Fruit fly (Drosophila melanogaster) whole organism, embryonic: ENCODE data around the gene Lerp.

ENCODE experiments used
- BtbVII ChIP-seq: fragments of 200-800 bp; sonication (Bioruptor generic); optimal IDR thresholded peaks from 3 replicates; lab custom pipeline; 2017; ENCODE audit warnings: missing biosample characterization, mild to moderate bottlenecking, missing genetic modification characterization
- CG11456 ChIP-seq: fragments of 200-800 bp; sonication (Bioruptor generic); IDR thresholded peaks from 3 replicates; pipeline ENCODE4 v1.3.6; 2022; ENCODE audit warnings: missing biosample characterization, missing genetic modification characterization
- CG11695 ChIP-seq: fragments of 200-800 bp; sonication (Bioruptor generic); IDR thresholded peaks from 3 replicates; pipeline ENCODE4 v1.3.6; 2022; ENCODE audit warnings: missing biosample characterization, missing genetic modification characterization
- CG13624 ChIP-seq: fragments of 200-800 bp; sonication (Bioruptor generic); optimal IDR thresholded peaks from 2 replicates; lab custom pipeline; 2016; ENCODE audit warnings: missing biosample characterization, missing genetic modification characterization
- CG13894 ChIP-seq: fragments of 200-800 bp; sonication (Bioruptor generic); optimal IDR thresholded peaks from 3 replicates; lab custom pipeline; 2018; ENCODE audit warnings: missing biosample characterization, mild to moderate bottlenecking, missing genetic modification characterization, moderate library complexity
- CG14710 ChIP-seq: fragments of 200-800 bp; sonication (Bioruptor generic); optimal IDR thresholded peaks from 3 replicates; lab custom pipeline; 2019; ENCODE audit warnings: missing biosample characterization, mild to moderate bottlenecking, missing genetic modification characterization, moderate library complexity
- CG16779 ChIP-seq: fragments of 200-800 bp; sonication (Bioruptor generic); IDR thresholded peaks from 2 replicates; pipeline ENCODE4 v1.3.6; 2022; ENCODE audit warnings: missing biosample characterization, missing genetic modification characterization
- CG16813 ChIP-seq: fragments of 200-800 bp; sonication (Bioruptor generic); IDR thresholded peaks from 3 replicates; pipeline ENCODE4 v1.3.6; 2022; ENCODE audit warnings: missing biosample characterization, missing genetic modification characterization; ENCODE audit not compliant: partially characterized antibody
- CG16815 ChIP-seq: fragments of 200-800 bp; sonication (Bioruptor generic); optimal IDR thresholded peaks from 3 replicates; lab custom pipeline; 2017; ENCODE audit warnings: missing biosample characterization, mild to moderate bottlenecking, missing genetic modification characterization
- CG17912 ChIP-seq: fragments of 200-800 bp; sonication (Bioruptor generic); optimal IDR thresholded peaks from 2 replicates; lab custom pipeline; 2018; ENCODE audit warnings: missing biosample characterization, mild to moderate bottlenecking, missing genetic modification characterization
- CG2129 ChIP-seq: fragments of 200-800 bp; sonication (Bioruptor generic); IDR thresholded peaks from 2 replicates; pipeline ENCODE4 v1.3.6; 2022; ENCODE audit warnings: missing biosample characterization, missing genetic modification characterization; ENCODE audit not compliant: partially characterized antibody
- CG4282 ChIP-seq: fragments of 200-800 bp; sonication (Bioruptor generic); optimal IDR thresholded peaks from 2 replicates; lab custom pipeline; 2016; ENCODE audit warnings: missing biosample characterization, missing genetic modification characterization
- CG4360 ChIP-seq: fragments of 200-800 bp; sonication (Bioruptor generic); IDR thresholded peaks from 2 replicates; pipeline ENCODE4 v1.3.6; 2022; ENCODE audit warnings: missing biosample characterization, missing genetic modification characterization
- CG4404 ChIP-seq: fragments of 200-800 bp; sonication (Bioruptor generic); IDR thresholded peaks from 2 replicates; pipeline ENCODE4 v1.3.6; 2022; ENCODE audit warnings: missing biosample characterization, missing genetic modification characterization
- CG4730 ChIP-seq: fragments of 200-800 bp; sonication (Bioruptor generic); IDR thresholded peaks from 2 replicates; pipeline ENCODE4 v1.3.6; 2022; ENCODE audit warnings: missing biosample characterization, missing genetic modification characterization
- CG6272 ChIP-seq: fragments of 200-800 bp; sonication (Bioruptor generic); IDR thresholded peaks from 2 replicates; pipeline ENCODE4 v1.3.6; 2022; ENCODE audit warnings: missing biosample characterization, missing genetic modification characterization
- CG6854 ChIP-seq: fragments of 200-800 bp; sonication (Bioruptor generic); optimal IDR thresholded peaks from 3 replicates; lab custom pipeline; 2017; ENCODE audit warnings: missing biosample characterization, mild to moderate bottlenecking, missing genetic modification characterization
- CG7963 ChIP-seq: fragments of 200-800 bp; sonication (Bioruptor generic); IDR thresholded peaks from 3 replicates; pipeline ENCODE4 v1.3.6; 2022; ENCODE audit warnings: missing biosample characterization, missing genetic modification characterization; ENCODE audit not compliant: partially characterized antibody
- CG8290 ChIP-seq, 3 experiments: fragments of 200-800 bp; sonication (Bioruptor generic); optimal IDR thresholded peaks; 2 replicates each; lab custom pipeline; 2016 to 2019; ENCODE audit warnings: missing biosample characterization in 3 of 3, missing genetic modification characterization in 3 of 3, mild to moderate bottlenecking in 2 of 3, moderate library complexity in 1 of 3
- CG8944 ChIP-seq: fragments of 200-800 bp; sonication (Bioruptor generic); optimal IDR thresholded peaks from 3 replicates; lab custom pipeline; 2016; ENCODE audit warnings: missing biosample characterization, missing genetic modification characterization
- CG9437 ChIP-seq: fragments of 200-800 bp; sonication (Bioruptor generic); optimal IDR thresholded peaks from 2 replicates; lab custom pipeline; 2018; ENCODE audit warnings: missing biosample characterization, mild to moderate bottlenecking, missing genetic modification characterization
- CTCF ChIP-seq: fragments of 200-800 bp; sonication (Bioruptor generic); optimal IDR thresholded peaks from 2 replicates; lab custom pipeline; 2017; ENCODE audit warnings: missing biosample characterization, mild to moderate bottlenecking, missing genetic modification characterization, moderate library complexity
- Dbx ChIP-seq: fragments of 200-800 bp; sonication (Bioruptor generic); IDR thresholded peaks from 3 replicates; pipeline ENCODE4 v1.3.6; 2022; ENCODE audit warnings: missing biosample characterization, missing genetic modification characterization
- Dip3 ChIP-seq: fragments of 200-800 bp; sonication (Bioruptor generic); optimal IDR thresholded peaks from 3 replicates; lab custom pipeline; 2016; ENCODE audit warnings: missing biosample characterization, missing genetic modification characterization
- Gsc ChIP-seq: fragments of 200-800 bp; sonication (Bioruptor generic); IDR thresholded peaks from 2 replicates; pipeline ENCODE4 v1.3.6; 2022; ENCODE audit warnings: missing biosample characterization, missing genetic modification characterization
- HLH54F ChIP-seq: fragments of 200-800 bp; sonication (Bioruptor generic); optimal IDR thresholded peaks from 3 replicates; lab custom pipeline; 2016; ENCODE audit warnings: missing biosample characterization, missing genetic modification characterization
- HmgD ChIP-seq: fragments of 200-800 bp; sonication (Bioruptor generic); optimal IDR thresholded peaks from 3 replicates; lab custom pipeline; 2016; ENCODE audit warnings: missing biosample characterization, missing genetic modification characterization
- Mes4 ChIP-seq: fragments of 200-800 bp; sonication (Bioruptor generic); optimal IDR thresholded peaks from 2 replicates; lab custom pipeline; 2016; ENCODE audit warnings: missing biosample characterization, missing genetic modification characterization
- Neu2 ChIP-seq: fragments of 200-800 bp; sonication (Bioruptor generic); optimal IDR thresholded peaks from 3 replicates; lab custom pipeline; 2016; ENCODE audit warnings: missing biosample characterization, missing genetic modification characterization, borderline replicate concordance
- Pdp1 ChIP-seq, 2 experiments: fragments of 200-800 bp; sonication (Bioruptor generic); optimal IDR thresholded peaks; 3 replicates each; lab custom pipeline; 2016; ENCODE audit warnings: missing biosample characterization in 2 of 2, missing genetic modification characterization in 2 of 2, mild to moderate bottlenecking in 1 of 2, moderate library complexity in 1 of 2
- Scr ChIP-seq: fragments of 200-800 bp; sonication (Bioruptor generic); IDR thresholded peaks from 2 replicates; pipeline ENCODE4 v1.3.6; 2022; ENCODE audit warnings: missing biosample characterization, missing genetic modification characterization; ENCODE audit not compliant: partially characterized antibody
- Ssrp ChIP-seq: fragments of 200-800 bp; sonication (Bioruptor generic); optimal IDR thresholded peaks from 2 replicates; lab custom pipeline; 2018; ENCODE audit warnings: missing biosample characterization, mild to moderate bottlenecking, missing genetic modification characterization, moderate library complexity
- TFAM ChIP-seq: fragments of 200-800 bp; sonication (Bioruptor generic); optimal IDR thresholded peaks from 2 replicates; lab custom pipeline; 2017; ENCODE audit warnings: missing biosample characterization, missing genetic modification characterization, inconsistent platforms
- Tbp ChIP-seq: fragments of >200 bp; optimal IDR thresholded peaks from 2 replicates; lab custom pipeline; 2018; ENCODE audit warnings: missing biosample characterization, missing genetic modification characterization
- amos ChIP-seq: fragments of 200-800 bp; sonication (Bioruptor generic); IDR thresholded peaks from 2 replicates; pipeline ENCODE4 v1.3.6; 2022; ENCODE audit warnings: missing biosample characterization, missing genetic modification characterization; ENCODE audit not compliant: partially characterized antibody
- ato ChIP-seq: fragments of 200-800 bp; sonication (Bioruptor generic); IDR thresholded peaks from 2 replicates; pipeline ENCODE4 v1.3.6; 2022; ENCODE audit warnings: missing biosample characterization, missing genetic modification characterization; ENCODE audit not compliant: partially characterized antibody
- bigmax ChIP-seq: fragments of 200-800 bp; sonication (Bioruptor generic); optimal IDR thresholded peaks from 2 replicates; lab custom pipeline; 2018; ENCODE audit warnings: missing biosample characterization, mild to moderate bottlenecking, missing genetic modification characterization
- br ChIP-seq: fragments of >200 bp; optimal IDR thresholded peaks from 2 replicates; lab custom pipeline; 2017
- danr ChIP-seq: fragments of 200-800 bp; sonication (Bioruptor generic); IDR thresholded peaks from 2 replicates; pipeline ENCODE4 v1.3.6; 2022; ENCODE audit warnings: missing biosample characterization, missing genetic modification characterization
- dm ChIP-seq: fragments of 200-800 bp; sonication (Bioruptor generic); optimal IDR thresholded peaks from 3 replicates; lab custom pipeline; 2016; ENCODE audit warnings: missing biosample characterization, missing genetic modification characterization
- fd102C ChIP-seq: fragments of 200-800 bp; sonication (Bioruptor generic); optimal IDR thresholded peaks from 2 replicates; lab custom pipeline; 2018; ENCODE audit warnings: missing biosample characterization, mild to moderate bottlenecking, missing genetic modification characterization, moderate library complexity
- grn ChIP-seq: fragments of 200-800 bp; sonication (Bioruptor generic); optimal IDR thresholded peaks from 3 replicates; lab custom pipeline; 2017; ENCODE audit warnings: missing biosample characterization, missing genetic modification characterization
- ind ChIP-seq: fragments of 200-800 bp; sonication (Bioruptor generic); optimal IDR thresholded peaks from 3 replicates; lab custom pipeline; 2016; ENCODE audit warnings: missing biosample characterization, missing genetic modification characterization
- jumu ChIP-seq: fragments of 200-800 bp; sonication (Bioruptor generic); optimal IDR thresholded peaks from 3 replicates; lab custom pipeline; 2016; ENCODE audit warnings: missing biosample characterization, missing genetic modification characterization
- lbe ChIP-seq: fragments of 200-800 bp; sonication (Bioruptor generic); optimal IDR thresholded peaks from 2 replicates; lab custom pipeline; 2016; ENCODE audit warnings: missing biosample characterization, mild to moderate bottlenecking, missing genetic modification characterization
- mirr ChIP-seq: fragments of 200-800 bp; sonication (Bioruptor generic); optimal IDR thresholded peaks from 3 replicates; lab custom pipeline; 2018; ENCODE audit warnings: missing biosample characterization, mild to moderate bottlenecking, missing genetic modification characterization
- nom ChIP-seq: fragments of 200-800 bp; sonication (Bioruptor generic); optimal IDR thresholded peaks from 2 replicates; lab custom pipeline; 2017; ENCODE audit warnings: missing biosample characterization, missing genetic modification characterization, mild to moderate bottlenecking, moderate library complexity, missing genetic modification reagents
- pnt ChIP-seq: fragments of 200-800 bp; sonication (Bioruptor generic); optimal IDR thresholded peaks from 3 replicates; lab custom pipeline; 2016; ENCODE audit warnings: missing biosample characterization, missing genetic modification characterization
- tio ChIP-seq: fragments of 200-800 bp; sonication (Bioruptor generic); optimal IDR thresholded peaks from 2 replicates; lab custom pipeline; 2017; ENCODE audit warnings: missing biosample characterization, missing genetic modification characterization, inconsistent platforms
- twi ChIP-seq: fragments of 200-800 bp; optimal IDR thresholded peaks from 2 replicates; lab custom pipeline; 2019; ENCODE audit warnings: missing biosample characterization, mild to moderate bottlenecking, missing genetic modification characterization, moderate library complexity
- unc-4 ChIP-seq: fragments of 200-800 bp; sonication (Bioruptor generic); IDR thresholded peaks from 2 replicates; pipeline ENCODE4 v1.3.6; 2022; ENCODE audit warnings: missing biosample characterization, missing genetic modification characterization; ENCODE audit not compliant: partially characterized antibody
- wdn ChIP-seq: fragments of 200-800 bp; sonication (Bioruptor generic); IDR thresholded peaks from 2 replicates; pipeline ENCODE4 v1.3.6; 2022; ENCODE audit warnings: missing biosample characterization, missing genetic modification characterization

Gene Lerp

dm6 chr3R:26899982-26900381, 37.1 kb upstream of the Lerp start (continued):
- TF ChIP-seq HmgD (GFP tag; lab: Kevin White, UChicago) (no peak), CG4282 (GFP tag; lab: Kevin White, UChicago) (no peak), Pdp1 (GFP tag; optimal IDR thresholded peaks at IDR 0.05; lab: Kevin White, UChicago) (no peak), dm (GFP tag; lab: Kevin White, UChicago) (no peak), TFAM (GFP tag; lab: Kevin White, UChicago) (no peak), unc-4 (GFP tag; lab: Robert Waterston, UW) (no peak), tio (no peak), pnt (no peak), twi (tag; lab: Kevin White, UChicago) (no peak), ato (GFP tag; lab: Robert Waterston, UW) (no peak), jumu (GFP tag; lab: Kevin White, UChicago) (no peak), CG13624 (GFP tag; lab: Kevin White, UChicago) (no peak), CG2129 (GFP tag; lab: Robert Waterston, UW) (no peak), BtbVII (GFP tag; lab: Kevin White, UChicago) (no peak), danr (GFP tag; lab: Robert Waterston, UW) (no peak), CTCF (no peak), CG11456 (GFP tag; lab: Robert Waterston, UW) (0 out of 3 replicates have a peak, but pooled peaks have one; percentile 47), bigmax (GFP tag; lab: Kevin White, UChicago) (no peak), CG8944 (GFP tag; lab: Kevin White, UChicago) (no peak), HLH54F (no peak), CG6854 (GFP tag; lab: Kevin White, UChicago) (no peak), CG4730 (GFP tag; lab: Robert Waterston, UW) (no peak), Ssrp (tag; lab: Kevin White, UChicago) (peak; percentile 55), CG6272 (GFP tag; lab: Robert Waterston, UW) (no peak), Mes4 (GFP tag; lab: Kevin White, UChicago) (no peak), CG7963 (GFP tag; lab: Robert Waterston, UW) (no peak), CG8290 (GFP tag; optimal IDR thresholded peaks at IDR 0.05; lab: Kevin White, UChicago) (no peak), CG8290 (tag; optimal IDR thresholded peaks at IDR 0.05; lab: Kevin White, UChicago) (no peak), CG11695 (GFP tag; lab: Robert Waterston, UW) (no peak), CG14710 (tag; lab: Kevin White, UChicago) (peak; percentile 28), mirr (GFP tag; lab: Kevin White, UChicago) (no peak), CG4360 (GFP tag; lab: Robert Waterston, UW) (peak; percentile 47), grn (GFP tag; lab: Kevin White, UChicago) (no peak), Scr (GFP tag; lab: Robert Waterston, UW) (no peak), Dbx (no peak), amos (GFP tag; lab: Robert Waterston, UW) (no peak), wdn (GFP tag; lab: Robert Waterston, UW) (no peak), CG16815 (GFP tag; lab: Kevin White, UChicago) (no peak), br (lab: Kevin White, UChicago) (no peak), ind (GFP tag; lab: Kevin White, UChicago) (peak; percentile 9), Tbp (GFP tag; lab: Kevin White, UChicago) (no peak), Neu2 (GFP tag; lab: Kevin White, UChicago) (no peak), lbe (GFP tag; lab: Kevin White, UChicago) (no peak), nom (GFP tag; lab: Kevin White, UChicago) (no peak), Dip3 (no peak), CG16813 (GFP tag; lab: Robert Waterston, UW) (no peak), CG16779 (GFP tag; lab: Robert Waterston, UW) (no peak), CG4404 (GFP tag; lab: Robert Waterston, UW) (peak; percentile 17; the same call in 1 of the 2 replicates), CG17912 (GFP tag; lab: Kevin White, UChicago) (no peak), CG13894 (tag; lab: Kevin White, UChicago) (no peak), fd102C (GFP tag; lab: Kevin White, UChicago) (no peak), Gsc (GFP tag; lab: Robert Waterston, UW) (no peak), CG9437 (GFP tag; lab: Kevin White, UChicago) (peak; percentile 5)
